Fruit fly (Drosophila melanogaster): Measurements from ENCODE around the gene Prosalpha4T1.

Gene Prosalpha4T1

DNA sequence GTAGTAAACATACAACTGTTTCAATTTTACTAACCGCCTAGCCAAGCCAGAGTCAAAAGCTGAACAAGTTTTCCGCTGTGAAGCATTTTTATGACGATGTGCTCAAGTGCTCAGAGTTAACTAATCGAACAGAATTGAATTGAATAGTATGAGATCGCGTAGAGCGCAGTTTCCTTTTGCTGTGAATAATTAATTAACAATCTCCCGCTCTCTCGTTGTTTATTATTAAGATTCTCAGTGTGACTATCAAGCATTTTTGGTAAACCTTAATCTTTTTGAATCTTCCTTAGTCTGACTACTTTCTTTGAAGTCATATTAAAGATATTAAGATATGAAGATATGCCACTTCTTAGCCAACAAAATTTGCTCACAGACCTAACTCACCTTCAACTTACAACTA, 3.6 kb downstream of the Prosalpha4T1 start, which contains the start of gene CG31200:
Gene CG31200, minus strand, starts transcription at position 101 of the 400 bp plus-strand sequence.
- TF ChIP-seq CG4360 (GFP tag; IDR thresholded peaks at IDR 0.05) (no peak), CG11504 (tag; optimal IDR thresholded peaks at IDR 0.05) (no peak), amos (GFP tag; IDR thresholded peaks at IDR 0.05; ENCODE audit: partially characterized antibody) (no peak), E2f1 (GFP tag; IDR thresholded peaks at IDR 0.05) (no peak), caup (GFP tag; optimal IDR thresholded peaks at IDR 0.05; ENCODE audit: severe bottlenecking) (no peak), CG8359 (GFP tag; optimal IDR thresholded peaks at IDR 0.05; ENCODE audit: borderline replicate concordance) (no peak), vfl (GFP tag; optimal IDR thresholded peaks at IDR 0.05) (no peak), Opbp (GFP tag; IDR thresholded peaks at IDR 0.05; ENCODE audit: partially characterized antibody) (no peak), CG15479 (GFP tag; optimal IDR thresholded peaks at IDR 0.05) (no peak), HmgZ (tag; optimal IDR thresholded peaks at IDR 0.05) (no peak), CG10274 (GFP tag; optimal IDR thresholded peaks at IDR 0.05) (no peak), CG9727 (GFP tag; optimal IDR thresholded peaks at IDR 0.05) (no peak)

DNA sequence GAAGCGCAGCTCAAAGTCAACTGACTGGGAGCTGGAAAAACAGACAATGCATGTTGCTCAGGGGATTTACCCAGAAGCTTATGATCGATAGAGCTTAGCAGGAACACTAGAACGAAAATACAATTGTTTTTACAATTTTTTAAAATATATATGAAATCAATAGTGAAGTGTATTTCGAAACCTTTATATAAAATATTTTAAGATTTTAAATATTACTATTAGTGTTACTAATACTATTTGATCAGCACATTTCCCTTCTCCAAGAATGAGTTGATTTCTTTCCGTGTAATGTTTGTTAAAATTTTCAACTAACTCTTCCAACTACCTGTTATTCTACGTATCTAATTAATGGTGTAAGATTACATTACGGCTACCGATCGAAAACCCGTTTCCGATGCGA, 5.1 kb downstream of the Prosalpha4T1 start, which contains the start of gene CG31199:
Gene CG31199, minus strand, starts transcription at position 101 of the 400 bp plus-strand sequence.
- TF ChIP-seq sens (GFP tag) = no peak
- no peak for TF ChIP-seq slou (GFP tag; optimal IDR thresholded peaks at IDR 0.05)
- no peak for TF ChIP-seq Dek (tag; optimal IDR thresholded peaks at IDR 0.05)
- no peak for TF ChIP-seq CG11696 (GFP tag; IDR thresholded peaks at IDR 0.05)
- TF ChIP-seq Max (GFP tag; optimal IDR thresholded peaks at IDR 0.05) = no peak
- TF ChIP-seq sim (GFP tag; IDR thresholded peaks at IDR 0.05) = no peak
- TF ChIP-seq ems (GFP tag; optimal IDR thresholded peaks at IDR 0.05) = no peak

DNA sequence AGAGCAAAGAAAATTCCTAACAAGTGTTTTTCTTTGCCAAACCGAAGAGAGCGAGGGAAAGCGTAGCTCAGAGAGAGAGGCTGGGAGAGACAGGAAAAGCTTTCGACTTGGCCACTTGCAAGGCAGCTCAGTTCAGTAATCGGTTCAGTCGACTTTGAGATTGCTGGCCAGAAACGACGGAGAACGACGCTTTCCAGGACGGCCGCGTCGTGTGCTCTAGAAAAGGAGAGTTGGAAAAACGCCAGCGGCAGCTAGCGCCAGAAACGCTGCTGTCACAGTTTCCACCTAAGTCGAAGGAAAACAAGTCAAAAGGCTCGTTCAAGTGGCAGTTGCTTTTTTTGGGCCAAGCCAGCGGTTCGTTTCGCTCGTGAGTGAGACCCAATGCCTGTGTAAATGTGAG, 8.9 kb downstream of the Prosalpha4T1 start, which contains the start of gene CG42322:
Gene CG42322, plus strand, starts transcription at position 138 of the 400 bp plus-strand sequence.
- TF ChIP-seq vnd (GFP tag; IDR thresholded peaks at IDR 0.05; ENCODE audit: partially characterized antibody) (no peak), bcd (GFP tag; optimal IDR thresholded peaks at IDR 0.05) (no peak), ro (GFP tag; IDR thresholded peaks at IDR 0.05) (no peak), Trl (optimal IDR thresholded peaks at IDR 0.05) (peak; percentile 34 to 60), Trl (GFP tag; optimal IDR thresholded peaks at IDR 0.05) (no peak), cwo (GFP tag; optimal IDR thresholded peaks at IDR 0.05) (no peak), sqz (GFP tag; optimal IDR thresholded peaks at IDR 0.05) (no peak), CG10543 (GFP tag; optimal IDR thresholded peaks at IDR 0.05) (no peak), CG14667 (GFP tag; IDR thresholded peaks at IDR 0.05) (no peak), scrt (GFP tag; optimal IDR thresholded peaks at IDR 0.05) (peak; percentile 56), CG16779 (GFP tag; IDR thresholded peaks at IDR 0.05) (peak; percentile 64), Adf1 (GFP tag; IDR thresholded peaks at IDR 0.05) (peak; percentile 49; the same call in 1 of the 2 replicates), Deaf1 (tag; optimal IDR thresholded peaks at IDR 0.05) (peak; percentile 65), Elba2 (GFP tag; optimal IDR thresholded peaks at IDR 0.05) (no peak), CG30403 (GFP tag; optimal IDR thresholded peaks at IDR 0.05) (no peak), Fer3 (tag; optimal IDR thresholded peaks at IDR 0.05) (no peak), abd-A (tag; optimal IDR thresholded peaks at IDR 0.05) (peak; percentile 43), CG7745 (tag; optimal IDR thresholded peaks at IDR 0.05) (no peak), CG2678 (tag; optimal IDR thresholded peaks at IDR 0.05) (no peak), Antp (GFP tag; optimal IDR thresholded peaks at IDR 0.05) (no peak), Gsc (GFP tag; IDR thresholded peaks at IDR 0.05) (no peak), ham (GFP tag; IDR thresholded peaks at IDR 0.05) (no peak), hbn (GFP tag; IDR thresholded peaks at IDR 0.05; ENCODE audit: partially characterized antibody) (no peak)
